Fruit fly (Drosophila melanogaster) whole organism, wandering third instar larva: Measurements from ENCODE around the gene Akap200.

Source experiments
- CG32264 ChIP-seq: fragments of 200-800 bp; sonication (Bioruptor generic); optimal IDR thresholded peaks from 2 replicates; lab custom pipeline; 2016; ENCODE audit warnings: missing biosample characterization, missing genetic modification characterization
- CrebA ChIP-seq: fragments of 200-800 bp; sonication (Bioruptor generic); optimal IDR thresholded peaks from 2 replicates; lab custom pipeline; 2016; ENCODE audit warnings: missing biosample characterization, mild to moderate bottlenecking, missing genetic modification characterization, borderline replicate concordance
- Hr78 ChIP-seq: fragments of >200 bp; optimal IDR thresholded peaks from 2 replicates; lab custom pipeline; 2017; ENCODE audit warnings: missing biosample characterization, missing genetic modification characterization
- Mio ChIP-seq: sonication (Bioruptor generic); optimal IDR thresholded peaks from 2 replicates; lab custom pipeline; 2016; ENCODE audit warnings: missing biosample characterization, missing genetic modification characterization
- N ChIP-seq: fragments of >200 bp; optimal IDR thresholded peaks from 2 replicates; lab custom pipeline; 2018; ENCODE audit warnings: missing biosample characterization, missing external identifiers, missing genetic modification characterization
- Rel ChIP-seq, 2 experiments: fragments of 200-800 bp; sonication (Bioruptor generic) in 1 of 2; optimal IDR thresholded peaks; 2 replicates in 1 of 2; 3 replicates in 1 of 2; lab custom pipeline; 2016 to 2019; ENCODE audit warnings: mild to moderate bottlenecking in 2 of 2, missing biosample characterization in 2 of 2, missing genetic modification characterization in 2 of 2, moderate library complexity in 1 of 2
- br ChIP-seq: fragments of 200-800 bp; sonication (Bioruptor generic); optimal IDR thresholded peaks from 2 replicates; lab custom pipeline; 2016; ENCODE audit warnings: missing biosample characterization, missing genetic modification characterization
- dl ChIP-seq, 2 experiments: fragments of 175-275, 200-275 bp in 1 of 2; fragments of 200-275 bp in 1 of 2; sonication (Bioruptor generic); optimal IDR thresholded peaks; lab custom pipeline; 2018; ENCODE audit warnings: mild to moderate bottlenecking in 2 of 2, missing biosample characterization in 2 of 2, missing genetic modification characterization in 2 of 2, moderate library complexity in 2 of 2; ENCODE audit not compliant: partially characterized antibody in 2 of 2, insufficient read depth in 1 of 2
- dmrt93B ChIP-seq: fragments of 200-800 bp; sonication (Bioruptor generic); optimal IDR thresholded peaks from 2 replicates; lab custom pipeline; 2018; ENCODE audit warnings: missing biosample characterization, mild to moderate bottlenecking, missing genetic modification characterization
- dsf ChIP-seq: sonication (Bioruptor generic); optimal IDR thresholded peaks from 2 replicates; lab custom pipeline; 2016; ENCODE audit warnings: missing biosample characterization, missing genetic modification characterization, borderline replicate concordance
- jim ChIP-seq: fragments of 175-275, 200-325 bp; sonication (Bioruptor generic); optimal IDR thresholded peaks from 2 replicates; lab custom pipeline; 2016; ENCODE audit warnings: missing biosample characterization, mild to moderate bottlenecking, missing genetic modification characterization
- pan ChIP-seq: fragments of >200 bp; optimal IDR thresholded peaks from 2 replicates; lab custom pipeline; 2017
- psq ChIP-seq: fragments of 200-800 bp; sonication (Bioruptor generic); optimal IDR thresholded peaks from 3 replicates; lab custom pipeline; 2017; ENCODE audit warnings: missing biosample characterization, mild to moderate bottlenecking, missing genetic modification characterization, moderate library complexity
- rgr ChIP-seq: fragments of 200-800 bp; sonication (Bioruptor generic); optimal IDR thresholded peaks from 3 replicates; lab custom pipeline; 2016; ENCODE audit warnings: missing biosample characterization, mild to moderate bottlenecking, missing genetic modification characterization
- tai ChIP-seq: sonication (Bioruptor generic); optimal IDR thresholded peaks from 2 replicates; lab custom pipeline; 2016; ENCODE audit warnings: missing biosample characterization, missing genetic modification characterization
- usp ChIP-seq: fragments of >200 bp; optimal IDR thresholded peaks from 2 replicates; lab custom pipeline; 2017; ENCODE audit warnings: missing biosample characterization, missing genetic modification characterization
- woc ChIP-seq: sonication (Bioruptor generic); optimal IDR thresholded peaks from 2 replicates; lab custom pipeline; 2016; ENCODE audit warnings: missing biosample characterization, mild to moderate bottlenecking, missing genetic modification characterization

Gene Akap200

DNA sequence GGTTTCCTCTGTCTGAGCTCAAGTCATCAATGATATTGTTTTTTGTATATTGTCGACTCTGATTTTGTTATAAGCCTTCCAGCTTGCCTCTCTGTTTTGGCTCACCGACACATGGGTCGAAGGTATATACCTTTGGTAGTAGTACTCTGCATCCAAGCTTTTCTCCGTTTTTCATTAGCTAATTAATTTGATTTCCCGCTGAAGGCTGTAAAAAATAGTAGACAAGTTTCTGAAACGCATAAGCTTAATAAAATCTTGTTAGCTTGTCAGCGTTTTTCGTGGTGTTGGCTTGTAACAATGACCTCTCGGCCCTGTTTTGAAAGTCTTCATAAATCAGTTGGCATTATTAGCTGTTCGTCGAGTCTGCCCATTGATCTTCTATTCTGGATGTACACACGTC lies 65.3 kb downstream of the Akap200 start:
- no peak for TF ChIP-seq woc (GFP tag; lab: Kevin White, UChicago)
- no peak for TF ChIP-seq pan (lab: Kevin White, UChicago)
- TF ChIP-seq CrebA (GFP tag; lab: Kevin White, UChicago), result no peak
- TF ChIP-seq jim, result no peak
- no peak for TF ChIP-seq dl (GFP tag; optimal IDR thresholded peaks at IDR 0.05; lab: Kevin White, UChicago; ENCODE audit: insufficient read depth in 1 of 2, partially characterized antibody in 2 of 2)
- no peak for TF ChIP-seq br (GFP tag; lab: Kevin White, UChicago)
- TF ChIP-seq Rel (GFP tag; optimal IDR thresholded peaks at IDR 0.05; lab: Kevin White, UChicago), result no peak
- TF ChIP-seq Rel (tag; optimal IDR thresholded peaks at IDR 0.05; lab: Kevin White, UChicago), result no peak
- TF ChIP-seq dsf, result no peak
- TF ChIP-seq psq (GFP tag; lab: Kevin White, UChicago), result no peak
- TF ChIP-seq rgr (GFP tag; lab: Kevin White, UChicago), result no peak
- TF ChIP-seq Mio (GFP tag; lab: Kevin White, UChicago), result no peak
- no peak for TF ChIP-seq Hr78 (GFP tag; lab: Kevin White, UChicago)
- TF ChIP-seq CG32264 (GFP tag; lab: Kevin White, UChicago), result no peak
- TF ChIP-seq usp, result no peak
- no peak for TF ChIP-seq tai
- TF ChIP-seq dmrt93B (GFP tag; lab: Kevin White, UChicago), result no peak
- no peak for TF ChIP-seq N (GFP tag; lab: Kevin White, UChicago)
